Worm (Caenorhabditis elegans): ENCODE measurements around the gene del-2.

DNA sequence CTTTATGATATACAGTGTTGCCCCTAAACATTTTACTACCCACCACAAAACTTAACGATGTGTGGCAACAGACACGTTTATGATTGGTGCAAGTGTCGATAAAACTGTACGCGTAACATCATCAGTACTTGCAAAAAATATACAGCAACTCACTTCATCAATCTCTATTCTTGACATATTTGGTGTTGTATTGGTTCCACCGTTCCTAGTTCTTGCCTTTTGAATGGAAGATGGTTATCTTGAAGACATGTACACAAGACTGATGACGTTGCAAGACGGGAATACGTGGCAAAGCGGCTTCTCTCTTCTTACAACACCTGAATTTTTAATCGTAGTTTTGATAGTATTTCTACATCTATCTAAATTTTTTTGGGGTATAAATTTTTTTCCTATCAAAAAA is 30.9 kb downstream of the del-2 start:
- TF ChIP-seq egl-44 (GFP tag; IDR thresholded peaks at IDR 0.05) (no peak), nhr-27 (tag; optimal IDR thresholded peaks at IDR 0.05) (no peak), unc-130 (GFP tag; optimal IDR thresholded peaks at IDR 0.05) (no peak), nhr-90 (tag; optimal IDR thresholded peaks at IDR 0.05) (no peak), chd-7 (tag; optimal IDR thresholded peaks at IDR 0.05) (no peak), madf-3 (GFP tag; IDR thresholded peaks at IDR 0.05) (no peak), repo-1 (tag; optimal IDR thresholded peaks at IDR 0.05) (no peak)
